Worm (Caenorhabditis elegans) whole organism, young adult: ENCODE data around the gene istr-1.

Experiments used
- B0019.2 ChIP-seq: fragments of 200-800 bp; sonication (Bioruptor generic); conservative IDR thresholded peaks from 2 replicates; pipeline ENCODE4 v1.3.6; 2022; ENCODE audit warnings: missing genetic modification reagents, missing genetic modification characterization, missing compliant biosample characterization
- B0261.1 ChIP-seq: sonication (generic microtip); optimal IDR thresholded peaks from 2 replicates; lab custom pipeline; 2016; ENCODE audit warnings: mild to moderate bottlenecking, missing genetic modification characterization, moderate library complexity, missing compliant biosample characterization
- C17E4.6 ChIP-seq: fragments of 200-800 bp; sonication (Bioruptor generic); IDR thresholded peaks from 2 replicates; pipeline ENCODE4 v1.3.6; 2022; ENCODE audit warnings: missing genetic modification reagents, missing genetic modification characterization, missing compliant biosample characterization
- F10E7.11 ChIP-seq: sonication (generic microtip); optimal IDR thresholded peaks from 2 replicates; lab custom pipeline; 2017; ENCODE audit warnings: mild to moderate bottlenecking, missing genetic modification characterization, moderate library complexity, missing compliant biosample characterization
- F37B4.10 ChIP-seq: fragments of 200-800 bp; sonication (Bioruptor generic); IDR thresholded peaks from 2 replicates; pipeline ENCODE4 v1.3.6; 2022; ENCODE audit warnings: missing genetic modification characterization, missing compliant biosample characterization
- F49E8.2 ChIP-seq: sonication (generic microtip); optimal IDR thresholded peaks from 3 replicates; lab custom pipeline; 2017; ENCODE audit warnings: missing genetic modification characterization, mild to moderate bottlenecking, missing compliant biosample characterization, antibody characterized with exemption, moderate library complexity; ENCODE audit not compliant: insufficient read depth
- F52B5.7 ChIP-seq: sonication (generic microtip); optimal IDR thresholded peaks from 2 replicates; lab custom pipeline; 2016; ENCODE audit warnings: mild to moderate bottlenecking, missing genetic modification characterization, missing compliant biosample characterization
- F55B11.4 ChIP-seq: sonication (generic microtip); optimal IDR thresholded peaks from 2 replicates; lab custom pipeline; 2016; ENCODE audit warnings: missing compliant biosample characterization, missing genetic modification characterization, borderline replicate concordance; ENCODE audit not compliant: insufficient read depth
- F57C9.4 ChIP-seq: sonication (generic microtip); optimal IDR thresholded peaks from 2 replicates; lab custom pipeline; 2017; ENCODE audit warnings: mild to moderate bottlenecking, missing genetic modification characterization, missing compliant biosample characterization
- K11D2.4 ChIP-seq: fragments of 200-800 bp; sonication (Bioruptor generic); IDR thresholded peaks from 2 replicates; pipeline ENCODE4 v1.3.6; 2022; ENCODE audit warnings: missing genetic modification reagents, missing genetic modification characterization, missing compliant biosample characterization
- Y95B8A.8 ChIP-seq: fragments of 200-800 bp; sonication (Bioruptor generic); IDR thresholded peaks from 2 replicates; pipeline ENCODE4 v1.3.6; 2022; ENCODE audit warnings: missing genetic modification reagents, missing genetic modification characterization, missing compliant biosample characterization
- ama-1 ChIP-seq, 3 experiments: fragments of 150-350 bp in 1 of 3; sonication (generic microtip) in 2 of 3; optimal IDR thresholded peaks; 2 replicates each; lab custom pipeline; 2014 to 2018; ENCODE audit warnings: missing biosample characterization in 2 of 3, missing genetic modification characterization in 2 of 3, missing genetic modification reagents in 2 of 3
- aptf-2 ChIP-seq: fragments of 200-800 bp; sonication (Bioruptor generic); conservative IDR thresholded peaks from 2 replicates; pipeline ENCODE4 v1.3.6; 2022; ENCODE audit warnings: missing genetic modification reagents, missing genetic modification characterization, missing compliant biosample characterization
- atf-7 ChIP-seq: sonication (generic microtip); optimal IDR thresholded peaks from 2 replicates; lab custom pipeline; 2017; ENCODE audit warnings: mild to moderate bottlenecking, missing genetic modification characterization, missing compliant biosample characterization
- athp-1 ChIP-seq: sonication (generic microtip); optimal IDR thresholded peaks from 2 replicates; lab custom pipeline; 2017; ENCODE audit warnings: mild to moderate bottlenecking, missing genetic modification characterization, missing compliant biosample characterization
- attf-3 ChIP-seq: fragments of 200-800 bp; sonication (Bioruptor generic); conservative IDR thresholded peaks from 2 replicates; pipeline ENCODE4 v1.3.6; 2022; ENCODE audit warnings: missing genetic modification reagents, missing genetic modification characterization, missing compliant biosample characterization
- attf-6 ChIP-seq: fragments of 200-800 bp; sonication (Bioruptor generic); IDR thresholded peaks from 2 replicates; pipeline ENCODE4 v1.3.6; 2022; ENCODE audit warnings: missing genetic modification reagents, missing genetic modification characterization, missing compliant biosample characterization
- cebp-2 ChIP-seq: fragments of 200-800 bp; sonication (Bioruptor generic); IDR thresholded peaks from 2 replicates; pipeline ENCODE4 v1.3.6; 2022; ENCODE audit warnings: missing genetic modification characterization, missing compliant biosample characterization
- ceh-27 ChIP-seq: fragments of 200-800 bp; sonication (Bioruptor generic); optimal IDR thresholded peaks from 2 replicates; lab custom pipeline; 2018; ENCODE audit warnings: mild to moderate bottlenecking, missing genetic modification characterization, moderate library complexity, missing compliant biosample characterization
- ceh-79 ChIP-seq: sonication (generic microtip); optimal IDR thresholded peaks from 2 replicates; lab custom pipeline; 2017; ENCODE audit warnings: mild to moderate bottlenecking, missing genetic modification characterization, missing compliant biosample characterization
- dox-1 ChIP-seq: fragments of 200-800 bp; sonication (Bioruptor generic); IDR thresholded peaks from 2 replicates; pipeline ENCODE4 v1.3.6; 2022; ENCODE audit warnings: missing genetic modification reagents, missing genetic modification characterization, missing compliant biosample characterization
- efl-1 ChIP-seq: fragments of 150-350 bp; optimal IDR thresholded peaks from 2 replicates; lab custom pipeline; 2014; ENCODE audit warnings: missing biosample characterization, missing genetic modification reagents, missing genetic modification characterization
- egl-44 ChIP-seq: fragments of 200-800 bp; sonication (Bioruptor generic); IDR thresholded peaks from 2 replicates; pipeline ENCODE4 v1.3.6; 2022; ENCODE audit warnings: missing genetic modification reagents, missing genetic modification characterization, missing compliant biosample characterization
- ets-4 ChIP-seq: fragments of 200-800 bp; sonication (Bioruptor generic); optimal IDR thresholded peaks from 2 replicates; lab custom pipeline; 2018; ENCODE audit warnings: mild to moderate bottlenecking, missing genetic modification characterization, missing compliant biosample characterization
- hmg-1.2 ChIP-seq: fragments of 200-800 bp; sonication (Bioruptor generic); IDR thresholded peaks from 2 replicates; pipeline ENCODE4 v1.3.6; 2022; ENCODE audit warnings: missing genetic modification reagents, missing genetic modification characterization, missing compliant biosample characterization
- hrde-1 ChIP-seq: sonication (generic microtip); optimal IDR thresholded peaks from 2 replicates; lab custom pipeline; 2016; ENCODE audit warnings: missing genetic modification characterization, mild to moderate bottlenecking, missing compliant biosample characterization, moderate library complexity, missing genotype, missing genetic modification reagents, borderline replicate concordance
- lag-1 ChIP-seq: fragments of 200-800 bp; sonication (Bioruptor generic); IDR thresholded peaks from 2 replicates; pipeline ENCODE4 v1.3.6; 2022; ENCODE audit warnings: missing genetic modification reagents, missing genetic modification characterization, missing compliant biosample characterization
- let-607 ChIP-seq, 2 experiments: fragments of 200-800 bp in 1 of 2; sonication (Bioruptor generic) in 1 of 2; sonication (generic microtip) in 1 of 2; optimal IDR thresholded peaks; 2 replicates each; lab custom pipeline; 2016 to 2018; ENCODE audit warnings: mild to moderate bottlenecking in 2 of 2, missing compliant biosample characterization in 2 of 2, missing genetic modification characterization in 2 of 2, moderate library complexity in 2 of 2, missing genotype in 1 of 2
- lin-40 ChIP-seq: sonication (generic microtip); optimal IDR thresholded peaks from 2 replicates; lab custom pipeline; 2016; ENCODE audit warnings: missing genetic modification characterization, mild to moderate bottlenecking, missing compliant biosample characterization, missing genotype, missing genetic modification reagents
- lsl-1 ChIP-seq: fragments of 200-800 bp; sonication (Bioruptor generic); optimal IDR thresholded peaks from 2 replicates; lab custom pipeline; 2018; ENCODE audit warnings: mild to moderate bottlenecking, missing genetic modification characterization, moderate library complexity, missing compliant biosample characterization
- lsy-27 ChIP-seq: sonication (generic microtip); optimal IDR thresholded peaks from 2 replicates; lab custom pipeline; 2017; ENCODE audit warnings: missing genetic modification characterization, mild to moderate bottlenecking, missing compliant biosample characterization, antibody characterized with exemption, missing genotype, borderline replicate concordance; ENCODE audit not compliant: insufficient read depth
- madf-6 ChIP-seq: fragments of 200-800 bp; sonication (Bioruptor generic); IDR thresholded peaks from 2 replicates; pipeline ENCODE4 v1.3.6; 2022; ENCODE audit warnings: missing genetic modification reagents, missing genetic modification characterization, missing compliant biosample characterization
- mel-28 ChIP-seq: sonication (generic microtip); optimal IDR thresholded peaks from 2 replicates; lab custom pipeline; 2016; ENCODE audit warnings: borderline replicate concordance, mild to moderate bottlenecking, missing genetic modification characterization, missing compliant biosample characterization
- mxl-1 ChIP-seq: sonication (generic microtip); optimal IDR thresholded peaks from 2 replicates; lab custom pipeline; 2016; ENCODE audit warnings: missing genetic modification characterization, missing compliant biosample characterization
- nfyb-1 ChIP-seq: fragments of 200-800 bp; sonication (Bioruptor generic); IDR thresholded peaks from 2 replicates; pipeline ENCODE4 v1.3.6; 2022; ENCODE audit warnings: missing genetic modification reagents, missing genetic modification characterization, missing compliant biosample characterization
- nhr-80 ChIP-seq: sonication (generic microtip); optimal IDR thresholded peaks from 2 replicates; lab custom pipeline; 2016; ENCODE audit warnings: missing genetic modification characterization, missing compliant biosample characterization
- repo-1 ChIP-seq: sonication (generic microtip); optimal IDR thresholded peaks from 2 replicates; lab custom pipeline; 2017; ENCODE audit warnings: mild to moderate bottlenecking, missing genetic modification characterization, missing compliant biosample characterization
- rpc-1 ChIP-seq, 2 experiments: fragments of 150-350 bp in 1 of 2; sonication (generic microtip) in 1 of 2; optimal IDR thresholded peaks; 2 replicates each; lab custom pipeline; 2014 to 2018; ENCODE audit warnings: missing biosample characterization in 1 of 2, missing genetic modification characterization in 1 of 2, missing genetic modification reagents in 1 of 2, missing genotype in 1 of 2
- sea-2 ChIP-seq: fragments of 200-800 bp; sonication (Bioruptor generic); IDR thresholded peaks from 2 replicates; pipeline ENCODE4 v1.3.6; 2022; ENCODE audit warnings: missing genetic modification characterization, missing compliant biosample characterization
- snpc-1.3 ChIP-seq: sonication (generic microtip); optimal IDR thresholded peaks from 2 replicates; lab custom pipeline; 2017; ENCODE audit warnings: missing genetic modification characterization, mild to moderate bottlenecking, missing compliant biosample characterization, antibody characterized with exemption, moderate library complexity, missing genotype, missing genetic modification reagents; ENCODE audit not compliant: insufficient read depth
- snpc-4 ChIP-seq, 5 experiments: fragments of 150-350 bp in 1 of 5; sonication (generic microtip) in 4 of 5; optimal IDR thresholded peaks; 2 replicates each; lab custom pipeline; 2014 to 2018; ENCODE audit warnings: missing genetic modification characterization in 5 of 5, missing biosample characterization in 3 of 5, antibody characterized with exemption in 2 of 5, mild to moderate bottlenecking in 2 of 5, missing compliant biosample characterization in 2 of 5, missing genotype in 2 of 5, moderate library complexity in 2 of 5, missing genetic modification reagents in 1 of 5
- somi-1 ChIP-seq: fragments of 200-800 bp; sonication (Bioruptor generic); optimal IDR thresholded peaks from 2 replicates; lab custom pipeline; 2018; ENCODE audit warnings: mild to moderate bottlenecking, missing genetic modification characterization, missing compliant biosample characterization
- tbx-9 ChIP-seq: sonication (generic microtip); optimal IDR thresholded peaks from 2 replicates; lab custom pipeline; 2016; ENCODE audit warnings: borderline replicate concordance, missing genetic modification characterization, inconsistent platforms, missing compliant biosample characterization
- ztf-18 ChIP-seq: sonication (generic microtip); optimal IDR thresholded peaks from 2 replicates; lab custom pipeline; 2016; ENCODE audit warnings: missing genotype, mild to moderate bottlenecking, missing genetic modification characterization, missing compliant biosample characterization
- ztf-28 ChIP-seq: fragments of 200-800 bp; sonication (Bioruptor generic); IDR thresholded peaks from 2 replicates; pipeline ENCODE4 v1.3.6; 2022; ENCODE audit warnings: missing genetic modification reagents, missing genetic modification characterization, missing compliant biosample characterization
- ztf-6 ChIP-seq: fragments of 200-800 bp; sonication (Bioruptor generic); IDR thresholded peaks from 2 replicates; pipeline ENCODE4 v1.3.6; 2022; ENCODE audit warnings: missing genetic modification reagents, missing genetic modification characterization, missing compliant biosample characterization

istr-1 gene

ce11 chrV:12728062-12728665, 30.5 kb downstream of the istr-1 start, which contains the start of the genes rpl-28 and mrpl-49:
Gene rpl-28 (minus strand): TSS chrV:12728112.
Gene mrpl-49 (plus strand): TSS chrV:12728631.
- TF ChIP-seq ceh-27 (peak; percentile 34), ets-4 (GFP tag; lab: Kevin White, UChicago) (no peak), ztf-28 (GFP tag; lab: Robert Waterston, UW) (no peak), tbx-9 (tag; lab: Kevin White, UChicago) (no peak), nfyb-1 (GFP tag; lab: Robert Waterston, UW) (no peak), somi-1 (GFP tag; lab: Kevin White, UChicago) (no peak), aptf-2 (GFP tag; lab: Robert Waterston, UW) (no peak), ztf-18 (tag; lab: Kevin White, UChicago) (peak; percentile 40), lsl-1 (GFP tag; lab: Kevin White, UChicago) (peak; percentile 56), C17E4.6 (GFP tag; lab: Robert Waterston, UW) (no peak), snpc-4 (GFP tag; optimal IDR thresholded peaks at IDR 0.05; lab: Kevin White, UChicago) (no peak), snpc-4 (tag; optimal IDR thresholded peaks at IDR 0.05; lab: Kevin White, UChicago) (peak in 3 of 4 experiments; percentile 28 to 81 (median 32)), attf-6 (GFP tag; lab: Robert Waterston, UW) (no peak), F49E8.2 (tag; lab: Kevin White, UChicago) (peak; percentile 42), lin-40 (tag; lab: Kevin White, UChicago) (peak; percentile 57), rpc-1 (optimal IDR thresholded peaks at IDR 0.05; lab: Kevin White, UChicago) (no peak), rpc-1 (tag; optimal IDR thresholded peaks at IDR 0.05; lab: Kevin White, UChicago) (no peak), atf-7 (no peak), hmg-1.2 (GFP tag; lab: Robert Waterston, UW) (peak; percentile 52), madf-6 (no peak), F10E7.11 (no peak), ceh-79 (no peak), B0019.2 (GFP tag; lab: Robert Waterston, UW) (0 out of 2 replicates have a peak, but pooled peaks have one; percentile 25), snpc-1.3 (tag; lab: Kevin White, UChicago) (no peak), sea-2 (GFP tag; lab: Robert Waterston, UW) (no peak), lsy-27 (tag; lab: Kevin White, UChicago) (no peak), dox-1 (GFP tag; lab: Robert Waterston, UW) (peak; percentile 64), K11D2.4 (GFP tag; lab: Robert Waterston, UW) (no peak), ama-1 (optimal IDR thresholded peaks at IDR 0.05; lab: Kevin White, UChicago) (no peak), ama-1 (GFP tag; optimal IDR thresholded peaks at IDR 0.05; lab: Kevin White, UChicago) (no peak), let-607 (tag; optimal IDR thresholded peaks at IDR 0.05; lab: Kevin White, UChicago) (no peak), F57C9.4 (no peak), cebp-2 (GFP tag; lab: Robert Waterston, UW) (no peak), hrde-1 (tag; lab: Kevin White, UChicago) (no peak), Y95B8A.8 (GFP tag; lab: Robert Waterston, UW) (no peak), F55B11.4 (no peak), nhr-80 (tag; lab: Kevin White, UChicago) (peak; percentile 59), repo-1 (tag; lab: Kevin White, UChicago) (no peak), ztf-6 (GFP tag; lab: Robert Waterston, UW) (no peak), mxl-1 (tag; lab: Kevin White, UChicago) (no peak), egl-44 (GFP tag; lab: Robert Waterston, UW) (no peak), attf-3 (GFP tag; lab: Robert Waterston, UW) (peak; percentile 99), F37B4.10 (no peak), efl-1 (GFP tag; lab: Kevin White, UChicago) (peak; percentile 23), athp-1 (no peak), F52B5.7 (tag; lab: Kevin White, UChicago) (no peak), mel-28 (tag; lab: Kevin White, UChicago) (no peak), B0261.1 (tag; lab: Kevin White, UChicago) (no peak), lag-1 (GFP tag; lab: Robert Waterston, UW) (no peak)
